Fruit fly (Drosophila melanogaster): ENCODE data around the gene Mgat2.

Gene Mgat2

DNA sequence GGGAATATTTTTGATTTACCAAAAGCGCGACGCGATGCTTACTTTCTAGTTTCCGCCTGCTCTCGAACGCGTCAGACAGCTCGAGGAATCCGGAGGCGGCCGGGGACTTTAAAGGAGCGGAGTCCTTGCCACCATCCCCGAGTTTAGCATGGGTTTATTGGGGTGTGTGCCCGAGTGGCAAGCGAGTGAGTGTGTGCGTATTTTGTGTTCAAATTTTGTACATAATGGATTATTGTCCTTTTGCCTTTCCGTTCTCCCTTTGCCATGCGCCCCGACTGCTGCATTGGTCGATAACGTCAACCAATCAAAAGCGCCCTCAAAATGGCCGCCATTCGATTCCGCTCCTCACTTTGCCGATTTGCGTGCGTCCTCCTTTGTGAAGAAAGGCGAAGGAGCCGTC is 8.0 kb upstream of the Mgat2 start (continued):
- no peak for TF ChIP-seq pan (optimal IDR thresholded peaks at IDR 0.05)
- no peak for TF ChIP-seq pan (GFP tag; optimal IDR thresholded peaks at IDR 0.05 in 1 of 2, IDR thresholded peaks at IDR 0.05 in 1 of 2)
- no peak for TF ChIP-seq bigmax (GFP tag; optimal IDR thresholded peaks at IDR 0.05)
- TF ChIP-seq Bgb (GFP tag; IDR thresholded peaks at IDR 0.05; ENCODE audit: partially characterized antibody) = 0 out of 2 replicates have a peak, but pooled peaks have one; percentile 25
- no peak for TF ChIP-seq NFAT (GFP tag; IDR thresholded peaks at IDR 0.05)
- TF ChIP-seq CG11085 (GFP tag; IDR thresholded peaks at IDR 0.05) = no peak
- TF ChIP-seq Atf-2 (GFP tag; optimal IDR thresholded peaks at IDR 0.05) = no peak
- peak; percentile 77 for TF ChIP-seq pros (GFP tag; optimal IDR thresholded peaks at IDR 0.05)
- TF ChIP-seq rib (GFP tag; IDR thresholded peaks at IDR 0.05) = no peak
- TF ChIP-seq Chrac-16 (GFP tag; optimal IDR thresholded peaks at IDR 0.05) = no peak

DNA sequence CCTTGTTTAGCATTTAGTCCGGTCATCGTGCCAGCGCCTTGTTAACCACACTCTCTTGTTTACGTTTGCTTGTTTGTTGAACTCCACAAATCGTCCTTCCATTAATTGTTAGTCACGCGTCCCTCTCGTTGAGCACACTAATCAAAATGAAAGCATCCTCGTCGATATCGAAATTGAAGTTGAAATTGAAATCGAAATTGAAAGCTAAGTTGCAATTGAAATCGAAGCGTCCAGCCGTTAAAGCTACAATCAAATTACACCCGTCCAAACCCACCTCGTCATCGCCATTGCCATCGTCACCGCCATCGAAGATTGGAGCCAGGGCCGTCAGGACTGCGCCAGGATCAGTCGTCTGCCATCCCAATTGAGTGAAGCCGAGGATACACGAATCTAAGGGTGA is 1.4 kb upstream of the Mgat2 start:
- TF ChIP-seq vvl (GFP tag; IDR thresholded peaks at IDR 0.05) = 0 out of 2 replicates have a peak, but pooled peaks have one; percentile 8
- no peak for TF ChIP-seq mirr (GFP tag; optimal IDR thresholded peaks at IDR 0.05)
- TF ChIP-seq Stat92E (GFP tag; optimal IDR thresholded peaks at IDR 0.05) = no peak
- TF ChIP-seq CG15601 (tag; optimal IDR thresholded peaks at IDR 0.05) = peak; percentile 97

DNA sequence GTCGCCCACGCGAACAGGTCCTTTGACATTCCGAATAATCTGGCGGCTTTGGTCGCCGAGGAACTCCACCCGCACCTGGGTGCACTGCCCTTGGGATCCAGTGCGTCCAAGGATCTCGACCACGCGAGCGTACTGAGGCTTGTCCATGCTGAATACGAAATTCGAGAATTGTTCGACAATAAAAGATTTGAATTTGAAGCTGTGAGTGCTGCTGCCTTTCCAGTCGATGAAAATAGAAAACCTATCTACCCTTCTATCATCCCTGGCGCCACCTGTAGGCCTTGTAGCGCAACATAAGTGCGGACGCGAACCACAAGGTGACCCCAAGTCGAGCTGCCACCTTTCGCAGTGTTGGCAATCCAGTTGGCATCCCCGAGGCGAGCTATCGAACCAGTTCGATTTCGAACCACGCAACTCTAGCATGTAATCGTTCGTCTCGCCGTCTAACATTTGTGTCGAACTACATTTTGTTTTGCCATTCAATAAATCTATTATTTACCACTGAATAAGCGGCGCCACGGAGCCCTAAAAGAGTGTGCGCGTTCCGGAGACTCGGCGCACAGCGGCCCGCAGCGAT is 519 bp upstream of the Mgat2 start, which contains the start of the genes RpS28a and Axn:
TSS of gene RpS28a (minus strand) at position 197 of the 577 bp plus-strand sequence.
TSS of gene Axn (plus strand) at position 391 of the 577 bp plus-strand sequence.
- TF ChIP-seq bab2 (GFP tag; optimal IDR thresholded peaks at IDR 0.05) (peak; percentile 18), NFAT (GFP tag; IDR thresholded peaks at IDR 0.05) (peak; percentile 66), ato (GFP tag; IDR thresholded peaks at IDR 0.05; ENCODE audit: partially characterized antibody) (peak; percentile 1; the same call in 1 of the 2 replicates), lmd (GFP tag; IDR thresholded peaks at IDR 0.05) (peak; percentile 57; the same call in 1 of the 2 replicates), lola (GFP tag; optimal IDR thresholded peaks at IDR 0.05) (no peak), CG10267 (tag; optimal IDR thresholded peaks at IDR 0.05) (peak; percentile 7), CG13287 (GFP tag; IDR thresholded peaks at IDR 0.05; ENCODE audit: partially characterized antibody) (peak; percentile 57), phol (tag; optimal IDR thresholded peaks at IDR 0.05) (peak; percentile 37), ems (GFP tag; optimal IDR thresholded peaks at IDR 0.05) (no peak), YL-1 (GFP tag; optimal IDR thresholded peaks at IDR 0.05) (peak; percentile 58), unc-4 (GFP tag; IDR thresholded peaks at IDR 0.05; ENCODE audit: partially characterized antibody) (peak; percentile 51; the same call in 1 of the 2 replicates), CHES-1-like (GFP tag; optimal IDR thresholded peaks at IDR 0.05) (peak; percentile 49), Dp (GFP tag; optimal IDR thresholded peaks at IDR 0.05) (peak; percentile 58), Antp (GFP tag; optimal IDR thresholded peaks at IDR 0.05) (no peak), CG6813 (GFP tag; optimal IDR thresholded peaks at IDR 0.05) (no peak), Med (GFP tag) (peak; percentile 90), Hr3 (GFP tag; optimal IDR thresholded peaks at IDR 0.05) (no peak), CG14710 (tag; optimal IDR thresholded peaks at IDR 0.05) (peak; percentile 41), crp (GFP tag; optimal IDR thresholded peaks at IDR 0.05) (peak in 1 of 2 experiments; percentile 54), CoRest (tag; optimal IDR thresholded peaks at IDR 0.05) (peak; percentile 19), fru (optimal IDR thresholded peaks at IDR 0.05) (no peak), nerfin-2 (GFP tag; IDR thresholded peaks at IDR 0.05; ENCODE audit: partially characterized antibody) (0 out of 2 replicates have a peak, but pooled peaks have one; percentile 7), CG6254 (GFP tag; optimal IDR thresholded peaks at IDR 0.05) (peak; percentile 86), CG9609 (GFP tag; optimal IDR thresholded peaks at IDR 0.05) (peak; percentile 49), CG4617 (GFP tag; optimal IDR thresholded peaks at IDR 0.05; ENCODE audit: borderline replicate concordance) (peak; percentile 67), maf-S (GFP tag; optimal IDR thresholded peaks at IDR 0.05) (peak; percentile 26), CG33213 (GFP tag; optimal IDR thresholded peaks at IDR 0.05) (peak; percentile 78), zf30C (GFP tag; optimal IDR thresholded peaks at IDR 0.05) (no peak), Rfx (GFP tag; IDR thresholded peaks at IDR 0.05) (peak; percentile 48), ERR (GFP tag; optimal IDR thresholded peaks at IDR 0.05) (peak; percentile 94), CG12391 (tag; optimal IDR thresholded peaks at IDR 0.05) (no peak), E2f2 (GFP tag; IDR thresholded peaks at IDR 0.05) (peak; percentile 63), CTCF (GFP tag; optimal IDR thresholded peaks at IDR 0.05) (peak; percentile 97), ftz-f1 (GFP tag; optimal IDR thresholded peaks at IDR 0.05) (peak; percentile 98)

Data from whole organism, embryonic.